Worm (Caenorhabditis elegans) whole organism, young adult: Measurements from ENCODE around the gene bcas-2.

ENCODE experiments used
- F22D6.2 ChIP-seq: sonication (generic microtip); optimal IDR thresholded peaks from 2 replicates; lab custom pipeline; 2016; ENCODE audit warnings: mild to moderate bottlenecking, missing genetic modification characterization, missing compliant biosample characterization
- F37B4.10 ChIP-seq: fragments of 200-800 bp; sonication (Bioruptor generic); IDR thresholded peaks from 2 replicates; pipeline ENCODE4 v1.3.6; 2022; ENCODE audit warnings: missing genetic modification characterization, missing compliant biosample characterization
- ama-1 ChIP-seq, 3 experiments: fragments of 150-350 bp in 1 of 3; sonication (generic microtip) in 2 of 3; optimal IDR thresholded peaks; 2 replicates each; lab custom pipeline; 2014 to 2018; ENCODE audit warnings: missing biosample characterization in 2 of 3, missing genetic modification characterization in 2 of 3, missing genetic modification reagents in 2 of 3
- athp-1 ChIP-seq: sonication (generic microtip); optimal IDR thresholded peaks from 2 replicates; lab custom pipeline; 2017; ENCODE audit warnings: mild to moderate bottlenecking, missing genetic modification characterization, missing compliant biosample characterization
- dpl-1 ChIP-seq: fragments of 150-350 bp; optimal IDR thresholded peaks from 2 replicates; lab custom pipeline; 2014; ENCODE audit warnings: missing biosample characterization, missing genetic modification reagents, missing genetic modification characterization
- egrh-3 ChIP-seq: fragments of 200-800 bp; sonication (Bioruptor generic); IDR thresholded peaks from 2 replicates; pipeline ENCODE4 v1.3.6; 2022; ENCODE audit warnings: missing genetic modification reagents, missing genetic modification characterization, missing compliant biosample characterization
- hsf-1 ChIP-seq: fragments of 200-800 bp; sonication (Bioruptor generic); IDR thresholded peaks from 2 replicates; pipeline ENCODE4 v1.3.6; 2022; ENCODE audit warnings: missing genetic modification reagents, missing genetic modification characterization, missing compliant biosample characterization
- lin-35 ChIP-seq, 3 experiments: fragments of 150-350 bp in 2 of 3; sonication (generic microtip) in 1 of 3; optimal IDR thresholded peaks; 2 replicates each; lab custom pipeline; 2014 to 2018; ENCODE audit warnings: missing biosample characterization in 3 of 3, missing genetic modification characterization in 3 of 3, missing genetic modification reagents in 3 of 3
- lsl-1 ChIP-seq: fragments of 200-800 bp; sonication (Bioruptor generic); optimal IDR thresholded peaks from 2 replicates; lab custom pipeline; 2018; ENCODE audit warnings: mild to moderate bottlenecking, missing genetic modification characterization, moderate library complexity, missing compliant biosample characterization
- snpc-1.3 ChIP-seq: sonication (generic microtip); optimal IDR thresholded peaks from 2 replicates; lab custom pipeline; 2017; ENCODE audit warnings: missing genetic modification characterization, mild to moderate bottlenecking, missing compliant biosample characterization, antibody characterized with exemption, moderate library complexity, missing genotype, missing genetic modification reagents; ENCODE audit not compliant: insufficient read depth
- unc-62 ChIP-seq: fragments of 150-350 bp; optimal IDR thresholded peaks from 2 replicates; lab custom pipeline; 2014; ENCODE audit warnings: missing biosample characterization, missing genetic modification reagents, missing genetic modification characterization
- zim-3 ChIP-seq: sonication (generic microtip); optimal IDR thresholded peaks from 2 replicates; lab custom pipeline; 2017; ENCODE audit warnings: mild to moderate bottlenecking, missing genetic modification characterization, moderate library complexity, missing compliant biosample characterization

ce11 chrIII:6251511-6251910, 5.9 kb upstream of the bcas-2 start, which contains the start of gene amdh-1:
- no peak for TF ChIP-seq lin-35 (GFP tag; optimal IDR thresholded peaks at IDR 0.05; lab: Kevin White, UChicago)
- no peak for TF ChIP-seq F22D6.2
- TF ChIP-seq hsf-1 (GFP tag; lab: Robert Waterston, UW), result no peak
- no peak for TF ChIP-seq unc-62 (GFP tag; lab: Kevin White, UChicago)
- no peak for TF ChIP-seq snpc-1.3 (tag; lab: Kevin White, UChicago)
- no peak for TF ChIP-seq egrh-3 (GFP tag; lab: Robert Waterston, UW)
- TF ChIP-seq lsl-1 (GFP tag; lab: Kevin White, UChicago), result no peak
- TF ChIP-seq athp-1 (tag; lab: Kevin White, UChicago), result no peak
- no peak for TF ChIP-seq F37B4.10 (GFP tag; lab: Robert Waterston, UW)
- TF ChIP-seq ama-1 (optimal IDR thresholded peaks at IDR 0.05; lab: Kevin White, UChicago), result no peak
- TF ChIP-seq ama-1 (GFP tag; optimal IDR thresholded peaks at IDR 0.05; lab: Kevin White, UChicago), result no peak
- no peak for TF ChIP-seq dpl-1
- TF ChIP-seq zim-3 (tag; lab: Kevin White, UChicago), result no peak
